Fruit fly (Drosophila melanogaster): ENCODE data around the gene tim.

Gene tim

dm6 chr2L:3550583-3550982 lies 42.7 kb upstream of the tim start:
- no peak for TF ChIP-seq CG11617 (GFP tag; optimal IDR thresholded peaks at IDR 0.05)
- no peak for TF ChIP-seq Crg-1 (GFP tag; optimal IDR thresholded peaks at IDR 0.05)
- TF ChIP-seq kay (GFP tag; ENCODE audit: borderline replicate concordance): no peak
- TF ChIP-seq CG33017 (tag; optimal IDR thresholded peaks at IDR 0.05): no peak
- no peak for TF ChIP-seq CG14711 (tag; optimal IDR thresholded peaks at IDR 0.05)
- no peak for TF ChIP-seq Mnt (GFP tag; optimal IDR thresholded peaks at IDR 0.05)
- TF ChIP-seq CG7045 (GFP tag; optimal IDR thresholded peaks at IDR 0.05): no peak
- TF ChIP-seq bab1 (GFP tag; optimal IDR thresholded peaks at IDR 0.05): no peak

dm6 chr2L:3549742-3550141 lies 41.8 kb upstream of the tim start:
- TF ChIP-seq Crg-1 (GFP tag; optimal IDR thresholded peaks at IDR 0.05) (no peak), CG14711 (tag; optimal IDR thresholded peaks at IDR 0.05) (no peak), kay (GFP tag; ENCODE audit: borderline replicate concordance) (no peak), ovo (GFP tag; optimal IDR thresholded peaks at IDR 0.05) (no peak), cic (GFP tag; optimal IDR thresholded peaks at IDR 0.05) (no peak), pad (GFP tag; optimal IDR thresholded peaks at IDR 0.05) (no peak), CG12768 (GFP tag; optimal IDR thresholded peaks at IDR 0.05) (no peak), cnc (optimal IDR thresholded peaks at IDR 0.05) (no peak), CG33017 (tag; optimal IDR thresholded peaks at IDR 0.05) (no peak), CG7101 (tag; optimal IDR thresholded peaks at IDR 0.05) (no peak), tj (GFP tag; optimal IDR thresholded peaks at IDR 0.05) (no peak), CG7045 (GFP tag; optimal IDR thresholded peaks at IDR 0.05) (no peak), Mnt (GFP tag; optimal IDR thresholded peaks at IDR 0.05) (no peak), Hr96 (GFP tag; optimal IDR thresholded peaks at IDR 0.05) (no peak), CG1620 (GFP tag; optimal IDR thresholded peaks at IDR 0.05) (no peak)

- TF ChIP-seq pad (GFP tag; optimal IDR thresholded peaks at IDR 0.05): no peak
- TF ChIP-seq Clk (GFP tag; optimal IDR thresholded peaks at IDR 0.05): no peak
- no peak for TF ChIP-seq CG33017 (tag; optimal IDR thresholded peaks at IDR 0.05)
These were observed 41.0 kb upstream of the tim start for dm6 chr2L:3548879-3549278.

dm6 chr2L:3547512-3547911 lies 39.6 kb upstream of the tim start:
- TF ChIP-seq pad (GFP tag; optimal IDR thresholded peaks at IDR 0.05) (no peak), CG7101 (tag; optimal IDR thresholded peaks at IDR 0.05) (no peak), Crg-1 (GFP tag; optimal IDR thresholded peaks at IDR 0.05) (no peak), tj (GFP tag; optimal IDR thresholded peaks at IDR 0.05) (no peak), CG33017 (tag; optimal IDR thresholded peaks at IDR 0.05) (no peak), CG11617 (GFP tag; optimal IDR thresholded peaks at IDR 0.05) (no peak), ovo (GFP tag; optimal IDR thresholded peaks at IDR 0.05) (no peak), kay (GFP tag; ENCODE audit: borderline replicate concordance) (no peak), bab1 (GFP tag; optimal IDR thresholded peaks at IDR 0.05) (no peak), CG7045 (GFP tag; optimal IDR thresholded peaks at IDR 0.05) (no peak), Clk (GFP tag; optimal IDR thresholded peaks at IDR 0.05) (no peak), CG5204 (GFP tag; optimal IDR thresholded peaks at IDR 0.05) (no peak), CG1620 (GFP tag; optimal IDR thresholded peaks at IDR 0.05) (no peak), Mnt (GFP tag; optimal IDR thresholded peaks at IDR 0.05) (no peak), Hr96 (GFP tag; optimal IDR thresholded peaks at IDR 0.05) (no peak)

dm6 chr2L:3545033-3545666 lies 37.2 kb upstream of the tim start:
- TF ChIP-seq cnc (optimal IDR thresholded peaks at IDR 0.05): no peak
- peak; percentile 22 for TF ChIP-seq pad (GFP tag; optimal IDR thresholded peaks at IDR 0.05)

- no peak for TF ChIP-seq Clk (GFP tag; optimal IDR thresholded peaks at IDR 0.05)
- no peak for TF ChIP-seq CG12768 (GFP tag; optimal IDR thresholded peaks at IDR 0.05)
- no peak for TF ChIP-seq Crg-1 (GFP tag; optimal IDR thresholded peaks at IDR 0.05)
- no peak for TF ChIP-seq tj (GFP tag; optimal IDR thresholded peaks at IDR 0.05)
- no peak for TF ChIP-seq toe (GFP tag; optimal IDR thresholded peaks at IDR 0.05)
- no peak for TF ChIP-seq ovo (GFP tag; optimal IDR thresholded peaks at IDR 0.05)
- no peak for TF ChIP-seq Mnt (GFP tag; optimal IDR thresholded peaks at IDR 0.05)
- no peak for TF ChIP-seq CG1620 (GFP tag; optimal IDR thresholded peaks at IDR 0.05)
- no peak for TF ChIP-seq CG11617 (GFP tag; optimal IDR thresholded peaks at IDR 0.05)
- no peak for TF ChIP-seq CG14711 (tag; optimal IDR thresholded peaks at IDR 0.05)
- no peak for TF ChIP-seq CG5204 (GFP tag; optimal IDR thresholded peaks at IDR 0.05)
These were observed 35.1 kb upstream of the tim start for dm6 chr2L:3543062-3543461.

dm6 chr2L:3539996-3540395 lies 32.1 kb upstream of the tim start:
- no peak for TF ChIP-seq kay (GFP tag; ENCODE audit: borderline replicate concordance)
- no peak for TF ChIP-seq bab1 (GFP tag; optimal IDR thresholded peaks at IDR 0.05)
- no peak for TF ChIP-seq cnc (optimal IDR thresholded peaks at IDR 0.05)
- no peak for TF ChIP-seq Hr96 (GFP tag; optimal IDR thresholded peaks at IDR 0.05)
- no peak for TF ChIP-seq CG11617 (GFP tag; optimal IDR thresholded peaks at IDR 0.05)
- TF ChIP-seq CG7101 (tag; optimal IDR thresholded peaks at IDR 0.05): no peak
- TF ChIP-seq Crg-1 (GFP tag; optimal IDR thresholded peaks at IDR 0.05): no peak
- TF ChIP-seq CG1620 (GFP tag; optimal IDR thresholded peaks at IDR 0.05): no peak
- TF ChIP-seq CG7045 (GFP tag; optimal IDR thresholded peaks at IDR 0.05): no peak
- TF ChIP-seq toe (GFP tag; optimal IDR thresholded peaks at IDR 0.05): no peak
- no peak for TF ChIP-seq CG5204 (GFP tag; optimal IDR thresholded peaks at IDR 0.05)
- no peak for TF ChIP-seq cic (GFP tag; optimal IDR thresholded peaks at IDR 0.05)
- no peak for TF ChIP-seq pad (GFP tag; optimal IDR thresholded peaks at IDR 0.05)
